Worm (Caenorhabditis elegans) whole organism, L1 larva: Measurements from ENCODE around the gene clec-165.

Experiments used
- efl-1 ChIP-seq, 4 experiments: fragments of 150-350 bp; optimal IDR thresholded peaks in 3 of 4; peaks in 1 of 4; 1 replicate in 1 of 4; 2 replicates in 3 of 4; lab custom pipeline; 2014; ENCODE audit warnings: missing biosample characterization in 2 of 4, missing genetic modification characterization in 2 of 4, missing genetic modification reagents in 2 of 4
- egl-13 ChIP-seq: sonication (generic microtip); optimal IDR thresholded peaks from 2 replicates; lab custom pipeline; 2016; ENCODE audit warnings: missing genotype, missing genetic modification reagents, missing genetic modification characterization, missing compliant biosample characterization
- elt-2 ChIP-seq: sonication (generic microtip); optimal IDR thresholded peaks from 2 replicates; lab custom pipeline; 2016; ENCODE audit warnings: missing genetic modification characterization, mild to moderate bottlenecking, inconsistent platforms, missing compliant biosample characterization, missing genetic modification reagents
- elt-3 ChIP-seq, 6 experiments: fragments of 150-350 bp in 1 of 6; sonication (generic microtip); optimal IDR thresholded peaks; 2 replicates each; lab custom pipeline; 2017 to 2018; ENCODE audit warnings: missing biosample characterization in 6 of 6, missing genetic modification characterization in 6 of 6, inconsistent platforms in 1 of 6
- fkh-10 ChIP-seq: sonication (generic microtip); optimal IDR thresholded peaks from 2 replicates; lab custom pipeline; 2017; ENCODE audit warnings: missing biosample characterization, missing genetic modification reagents, missing genetic modification characterization
- lin-35 ChIP-seq, 2 experiments: fragments of 150-350 bp; optimal IDR thresholded peaks; 2 replicates each; lab custom pipeline; 2014; ENCODE audit warnings: missing biosample characterization in 2 of 2, missing genetic modification characterization in 2 of 2, missing genetic modification reagents in 2 of 2
- nhr-11 ChIP-seq: fragments of 150-350 bp; optimal IDR thresholded peaks from 2 replicates; lab custom pipeline; 2014; ENCODE audit warnings: missing biosample characterization, missing genetic modification characterization
- nhr-71 ChIP-seq: sonication (generic microtip); optimal IDR thresholded peaks from 2 replicates; lab custom pipeline; 2016; ENCODE audit warnings: mild to moderate bottlenecking, missing genetic modification characterization, moderate library complexity, missing compliant biosample characterization
- pqm-1 ChIP-seq: sonication (generic microtip); optimal IDR thresholded peaks from 3 replicates; lab custom pipeline; 2017; ENCODE audit warnings: missing biosample characterization, missing genetic modification characterization
- snpc-4 ChIP-seq: fragments of 150-350 bp; optimal IDR thresholded peaks from 2 replicates; lab custom pipeline; 2014; ENCODE audit warnings: missing biosample characterization, missing genetic modification characterization
- unc-62 ChIP-seq: fragments of 150-350 bp; optimal IDR thresholded peaks from 2 replicates; lab custom pipeline; 2014; ENCODE audit warnings: missing biosample characterization, missing genetic modification reagents, missing genetic modification characterization

ce11 chrIV:1256723-1257122 lies 10.0 kb upstream of the clec-165 start, which contains the start of gene clec-168:
- TF ChIP-seq lin-35 (GFP tag; optimal IDR thresholded peaks at IDR 0.05; lab: Kevin White, UChicago) (no peak), fkh-10 (GFP tag; lab: Kevin White, UChicago) (no peak), pqm-1 (tag; lab: Kevin White, UChicago) (no peak), snpc-4 (tag; lab: Kevin White, UChicago) (no peak), unc-62 (GFP tag; lab: Kevin White, UChicago) (no peak), nhr-71 (tag; lab: Kevin White, UChicago) (no peak), egl-13 (tag; lab: Kevin White, UChicago) (no peak), elt-2 (tag; lab: Kevin White, UChicago) (peak; percentile 78), elt-3 (tag; optimal IDR thresholded peaks at IDR 0.05; lab: Kevin White, UChicago) (no peak), efl-1 (optimal IDR thresholded peaks at IDR 0.05; lab: Kevin White, UChicago) (no peak), efl-1 (GFP tag; optimal IDR thresholded peaks at IDR 0.05 in 1 of 2; lab: Kevin White, UChicago) (no peak), nhr-11 (tag; lab: Kevin White, UChicago) (no peak)
